Worm (Caenorhabditis elegans) whole organism, midembryonic: ENCODE measurements around the gene vps-22.
A peak's percentile ranks its signal among the peaks of the same experiment; 100 is the strongest.

Source experiments
- T22C8.4 ChIP-seq: fragments of 200-800 bp; sonication (Bioruptor generic); IDR thresholded peaks from 2 replicates; pipeline ENCODE4 v1.3.6; 2022; ENCODE audit warnings: missing genetic modification characterization, missing compliant biosample characterization
- cog-1 ChIP-seq: sonication (generic microtip); optimal IDR thresholded peaks from 2 replicates; lab custom pipeline; 2016; ENCODE audit warnings: missing genetic modification characterization, missing compliant biosample characterization
- flt-1 ChIP-seq: fragments of 200-800 bp; sonication (Bioruptor generic); IDR thresholded peaks from 2 replicates; pipeline ENCODE4 v1.3.6; 2022; ENCODE audit warnings: missing genetic modification characterization, missing compliant biosample characterization
- klf-2 ChIP-seq: fragments of 200-800 bp; sonication (Bioruptor generic); conservative IDR thresholded peaks from 2 replicates; pipeline ENCODE4 v1.3.6; 2022; ENCODE audit warnings: missing genetic modification reagents, missing genetic modification characterization, missing compliant biosample characterization
- med-1 ChIP-seq: sonication (generic microtip); optimal IDR thresholded peaks from 2 replicates; lab custom pipeline; 2017; ENCODE audit warnings: missing genetic modification characterization, mild to moderate bottlenecking, missing compliant biosample characterization, antibody characterized with exemption, missing genetic modification reagents; ENCODE audit not compliant: insufficient read depth
- ref-1 ChIP-seq: fragments of 200-800 bp; sonication (Bioruptor generic); conservative IDR thresholded peaks from 2 replicates; pipeline ENCODE4 v1.3.6; 2022; ENCODE audit warnings: missing genetic modification reagents, missing genetic modification characterization, missing compliant biosample characterization
- tab-1 ChIP-seq: fragments of 200-800 bp; sonication (Bioruptor generic); IDR thresholded peaks from 2 replicates; pipeline ENCODE4 v1.3.6; 2022; ENCODE audit warnings: missing genetic modification characterization, missing compliant biosample characterization
- ztf-23 ChIP-seq: fragments of 200-800 bp; sonication (Bioruptor generic); IDR thresholded peaks from 2 replicates; pipeline ENCODE4 v1.3.6; 2022; ENCODE audit warnings: missing genetic modification reagents, missing genetic modification characterization, missing compliant biosample characterization
- ztf-29 ChIP-seq: fragments of 200-800 bp; sonication (Bioruptor generic); IDR thresholded peaks from 2 replicates; pipeline ENCODE4 v1.3.6; 2022; ENCODE audit warnings: missing genetic modification reagents, missing genetic modification characterization, missing compliant biosample characterization

vps-22 gene

DNA sequence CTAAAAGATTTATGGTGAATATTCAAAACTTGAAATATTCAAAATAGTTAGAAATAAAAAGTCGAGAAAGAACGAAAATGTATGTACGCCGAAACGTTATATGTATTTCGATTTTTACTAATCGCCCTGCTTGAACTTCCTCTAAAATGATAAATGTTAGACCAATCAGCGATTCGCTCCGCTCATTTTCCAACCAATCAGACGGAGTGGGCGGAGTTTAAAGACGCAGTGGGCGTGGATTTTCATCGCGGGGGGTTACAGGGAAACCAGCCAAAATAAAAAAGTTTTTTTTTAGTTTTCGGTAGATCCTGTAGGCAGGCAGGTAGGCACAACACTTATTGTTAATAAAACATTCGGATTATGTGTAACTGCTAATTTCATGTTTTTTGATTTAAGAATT is 9.3 kb downstream of the vps-22 start:
- TF ChIP-seq tab-1 (GFP tag; lab: Robert Waterston, UW): no peak
- no peak for TF ChIP-seq ztf-29 (GFP tag; lab: Robert Waterston, UW)
- TF ChIP-seq ref-1: no peak
- no peak for TF ChIP-seq klf-2 (GFP tag; lab: Robert Waterston, UW)
- no peak for TF ChIP-seq ztf-23
- no peak for TF ChIP-seq cog-1 (tag; lab: Kevin White, UChicago)
- TF ChIP-seq med-1: no peak
- TF ChIP-seq T22C8.4 (GFP tag; lab: Robert Waterston, UW): no peak
- no peak for TF ChIP-seq flt-1 (GFP tag; lab: Robert Waterston, UW)

DNA sequence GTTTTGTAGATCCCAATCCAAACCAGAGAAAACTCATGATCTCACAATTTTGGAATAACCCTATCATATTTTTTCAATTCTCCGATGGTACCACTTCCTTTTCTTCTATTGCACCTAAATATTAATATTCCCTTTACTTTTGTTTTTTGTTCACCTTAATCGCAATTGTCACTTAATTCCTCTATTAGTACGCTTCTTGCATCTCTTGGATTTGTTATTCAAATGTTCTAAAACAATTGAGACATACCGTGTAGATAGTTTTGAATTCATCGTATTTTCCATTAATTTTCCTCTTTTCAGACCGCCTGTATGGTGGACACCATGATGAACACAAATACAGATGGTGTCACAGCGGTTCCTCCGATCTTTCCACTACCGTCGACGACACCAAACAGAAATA is 10.5 kb downstream of the vps-22 start, which contains the start of gene flh-2:
flh-2 (plus strand) TSS at position 301 of the 400 bp plus-strand sequence.
- TF ChIP-seq ztf-23: no peak
- no peak for TF ChIP-seq med-1
- no peak for TF ChIP-seq tab-1 (GFP tag; lab: Robert Waterston, UW)
- TF ChIP-seq ztf-29 (GFP tag; lab: Robert Waterston, UW): no peak
- TF ChIP-seq cog-1 (tag; lab: Kevin White, UChicago): no peak
- no peak for TF ChIP-seq klf-2 (GFP tag; lab: Robert Waterston, UW)
- no peak for TF ChIP-seq ref-1
- TF ChIP-seq flt-1 (GFP tag; lab: Robert Waterston, UW): no peak
- no peak for TF ChIP-seq T22C8.4 (GFP tag; lab: Robert Waterston, UW)

DNA sequence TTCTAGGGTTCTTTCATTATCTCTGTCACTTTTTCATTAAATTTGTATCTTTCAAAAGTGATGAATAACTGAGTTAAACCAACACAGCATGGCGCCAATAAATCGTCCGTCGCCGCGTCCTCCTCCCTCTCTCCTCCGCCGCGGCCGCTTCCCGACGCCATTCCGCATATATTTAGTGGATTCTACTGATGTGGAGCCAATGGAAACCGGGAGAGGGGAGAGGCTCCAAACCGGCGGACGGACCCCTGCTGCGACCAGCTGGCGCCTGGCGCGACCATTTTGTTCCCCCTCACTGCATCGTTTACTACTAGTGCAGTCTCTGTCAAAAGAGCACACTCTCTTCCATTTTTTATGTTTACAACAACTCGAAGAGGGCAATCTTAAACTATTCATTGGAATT is 11.1 kb downstream of the vps-22 start:
- TF ChIP-seq ref-1: no peak
- no peak for TF ChIP-seq cog-1 (tag; lab: Kevin White, UChicago)
- no peak for TF ChIP-seq T22C8.4 (GFP tag; lab: Robert Waterston, UW)
- TF ChIP-seq ztf-23: no peak
- TF ChIP-seq flt-1 (GFP tag; lab: Robert Waterston, UW): no peak
- TF ChIP-seq med-1: no peak

DNA sequence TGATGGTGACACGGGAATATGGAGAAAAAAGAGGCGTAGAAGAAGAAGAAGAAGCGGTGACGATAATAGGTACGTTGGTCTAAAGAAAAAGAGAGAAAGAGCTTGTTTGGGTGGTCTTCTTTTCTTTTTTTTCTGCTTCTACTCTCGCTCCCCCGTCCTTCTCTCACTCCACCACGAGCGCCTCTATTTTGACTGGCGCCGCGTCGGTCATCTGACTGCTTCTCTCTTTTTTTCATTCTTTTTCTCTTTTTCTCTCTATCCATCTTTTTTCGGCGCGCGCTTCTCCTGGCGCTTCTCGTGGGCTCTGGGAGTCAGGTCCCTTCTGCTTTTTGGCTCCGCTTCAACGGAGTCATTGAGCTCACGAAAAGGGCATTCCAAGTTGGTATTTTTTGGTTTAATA is 11.9 kb downstream of the vps-22 start:
- TF ChIP-seq ztf-23 (no peak), ztf-29 (GFP tag; lab: Robert Waterston, UW) (no peak), med-1 (no peak), flt-1 (GFP tag; lab: Robert Waterston, UW) (no peak), ref-1 (no peak), T22C8.4 (GFP tag; lab: Robert Waterston, UW) (no peak), klf-2 (GFP tag; lab: Robert Waterston, UW) (no peak), tab-1 (GFP tag; lab: Robert Waterston, UW) (no peak), cog-1 (tag; lab: Kevin White, UChicago) (no peak)

DNA sequence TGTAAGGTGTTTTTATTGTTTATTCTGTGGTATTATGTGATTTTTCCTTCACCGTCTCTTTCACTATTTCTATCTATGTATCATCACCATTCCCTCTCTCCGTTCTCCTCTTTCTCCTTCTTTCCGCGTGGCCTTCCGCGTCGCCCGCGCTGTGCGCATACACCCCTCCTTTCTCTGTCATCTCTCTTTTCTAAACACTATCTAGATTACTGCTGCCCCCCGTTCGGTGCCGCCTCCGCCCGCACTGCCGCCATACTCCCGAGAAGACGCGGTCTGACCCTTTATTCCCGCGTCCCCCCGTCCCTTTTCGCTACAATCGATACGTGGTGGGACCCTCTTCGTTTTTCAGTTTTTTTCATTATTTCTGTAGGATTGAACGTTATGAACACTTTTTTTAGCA is 13.7 kb downstream of the vps-22 start:
- 0 out of 2 replicates have a peak, but pooled peaks have one; percentile 45 for TF ChIP-seq ztf-23
- no peak for TF ChIP-seq T22C8.4 (GFP tag; lab: Robert Waterston, UW)
- TF ChIP-seq flt-1 (GFP tag; lab: Robert Waterston, UW): peak; percentile 66
- no peak for TF ChIP-seq cog-1 (tag; lab: Kevin White, UChicago)
- TF ChIP-seq klf-2 (GFP tag; lab: Robert Waterston, UW): no peak
- TF ChIP-seq tab-1 (GFP tag; lab: Robert Waterston, UW): no peak

DNA sequence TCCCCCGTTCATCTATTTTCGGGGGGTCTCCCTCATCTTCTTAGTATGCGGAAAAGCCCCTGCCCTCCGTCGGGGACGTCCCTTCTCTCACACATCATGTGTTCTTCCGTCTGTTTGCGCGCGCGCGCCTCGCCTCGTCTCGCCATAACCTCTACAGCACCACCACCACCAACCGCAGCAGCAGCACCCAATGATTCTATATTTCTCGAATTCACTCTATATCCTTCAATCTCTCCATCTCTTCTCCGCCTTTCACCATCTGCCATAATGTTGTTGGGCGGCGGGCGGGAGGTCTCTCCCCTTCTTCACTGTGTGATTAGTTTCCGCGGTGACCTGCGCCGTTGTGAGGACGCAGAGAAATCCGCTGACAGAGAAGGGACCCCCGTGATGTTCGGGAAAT is 14.9 kb downstream of the vps-22 start:
- TF ChIP-seq ztf-29 (GFP tag; lab: Robert Waterston, UW) (peak; percentile 38; the same call in 1 of the 2 replicates), T22C8.4 (GFP tag; lab: Robert Waterston, UW) (peak; percentile 12; the same call in 1 of the 2 replicates), klf-2 (GFP tag; lab: Robert Waterston, UW) (no peak), tab-1 (GFP tag; lab: Robert Waterston, UW) (0 out of 2 replicates have a peak, but pooled peaks have one; percentile 51), ref-1 (0 out of 2 replicates have a peak, but pooled peaks have one; percentile 13), med-1 (no peak), flt-1 (GFP tag; lab: Robert Waterston, UW) (peak; percentile 73), cog-1 (tag; lab: Kevin White, UChicago) (peak; percentile 56), ztf-23 (peak; percentile 69; the same call in 1 of the 2 replicates)

DNA sequence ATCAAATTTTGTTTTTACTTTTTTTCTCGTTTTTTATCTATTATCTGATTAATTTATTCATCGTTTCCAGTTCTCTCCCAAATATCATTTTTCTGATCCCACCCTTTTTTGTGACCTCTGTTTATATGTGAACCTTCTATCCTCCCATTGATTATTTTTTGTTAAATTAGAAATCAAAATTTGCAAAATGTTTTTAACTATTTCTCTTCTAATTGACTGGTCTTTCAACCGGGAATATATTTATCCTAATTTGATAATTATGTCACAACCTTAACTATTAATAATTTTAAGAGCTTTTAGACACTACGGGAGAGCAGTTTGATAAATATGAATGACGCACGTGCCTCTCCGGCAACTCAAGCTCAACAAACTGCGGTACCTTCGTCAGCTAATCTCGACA is 18.1 kb downstream of the vps-22 start, which contains the start of gene ntl-9:
ntl-9 (plus strand) TSS at position 301 of the 400 bp plus-strand sequence.
- no peak for TF ChIP-seq T22C8.4 (GFP tag; lab: Robert Waterston, UW)
- no peak for TF ChIP-seq ref-1
- no peak for TF ChIP-seq med-1
- no peak for TF ChIP-seq tab-1 (GFP tag; lab: Robert Waterston, UW)
- TF ChIP-seq flt-1 (GFP tag; lab: Robert Waterston, UW): no peak
- TF ChIP-seq cog-1 (tag; lab: Kevin White, UChicago): no peak
- TF ChIP-seq klf-2 (GFP tag; lab: Robert Waterston, UW): no peak

DNA sequence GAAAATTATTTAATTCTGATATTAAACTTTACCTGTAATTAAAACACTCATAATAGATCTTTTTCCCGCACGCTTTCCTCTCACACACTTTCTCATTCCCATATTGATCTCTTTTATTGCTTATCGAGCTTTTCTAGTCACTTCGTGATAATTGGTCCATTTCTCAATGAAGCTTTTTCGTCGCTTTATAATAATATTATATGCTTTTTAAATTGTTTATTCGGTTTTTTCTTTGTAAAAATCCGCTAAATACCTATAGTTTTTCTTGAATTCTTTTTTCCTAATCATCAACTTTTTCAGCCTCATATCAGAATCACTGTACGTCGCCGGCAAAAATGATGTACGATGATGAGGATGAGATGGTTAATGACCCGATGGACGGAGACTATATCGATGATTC is 23.0 kb downstream of the vps-22 start, which contains the start of gene rpb-2:
rpb-2 (plus strand) TSS at position 301 of the 400 bp plus-strand sequence.
- no peak for TF ChIP-seq ztf-29 (GFP tag; lab: Robert Waterston, UW)
- no peak for TF ChIP-seq flt-1 (GFP tag; lab: Robert Waterston, UW)
- no peak for TF ChIP-seq T22C8.4 (GFP tag; lab: Robert Waterston, UW)
- no peak for TF ChIP-seq ztf-23
- TF ChIP-seq ref-1: no peak
- TF ChIP-seq cog-1 (tag; lab: Kevin White, UChicago): no peak
- TF ChIP-seq med-1: no peak
- TF ChIP-seq tab-1 (GFP tag; lab: Robert Waterston, UW): no peak
- no peak for TF ChIP-seq klf-2 (GFP tag; lab: Robert Waterston, UW)

DNA sequence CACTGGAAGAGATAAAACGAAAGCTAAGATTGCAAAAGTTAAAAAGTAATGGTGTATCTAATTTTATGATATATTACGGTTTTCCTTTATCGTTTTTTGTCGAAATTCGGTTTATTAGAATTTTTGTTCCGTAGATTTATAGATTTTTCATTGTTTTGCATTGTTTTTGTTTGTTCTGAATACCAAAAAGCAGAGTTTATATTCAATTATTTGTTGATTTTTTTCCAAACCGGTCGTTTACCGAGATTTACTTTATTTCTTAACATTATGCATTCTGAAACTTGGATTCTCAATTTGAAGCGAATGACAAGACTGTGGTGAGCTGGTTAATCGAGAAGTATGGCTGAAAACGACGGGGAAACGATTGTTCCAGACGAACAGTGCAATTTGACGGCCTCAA is 25.3 kb downstream of the vps-22 start, which contains the start of gene fsn-1:
fsn-1 (plus strand) TSS at position 301 of the 400 bp plus-strand sequence.
- no peak for TF ChIP-seq cog-1 (tag; lab: Kevin White, UChicago)
- TF ChIP-seq ztf-23: no peak
- no peak for TF ChIP-seq ztf-29 (GFP tag; lab: Robert Waterston, UW)
- TF ChIP-seq med-1: no peak
- TF ChIP-seq klf-2 (GFP tag; lab: Robert Waterston, UW): no peak
- TF ChIP-seq flt-1 (GFP tag; lab: Robert Waterston, UW): no peak
- no peak for TF ChIP-seq T22C8.4 (GFP tag; lab: Robert Waterston, UW)
- TF ChIP-seq ref-1: no peak
- TF ChIP-seq tab-1 (GFP tag; lab: Robert Waterston, UW): no peak
